Fruit fly (Drosophila melanogaster): ENCODE results near the gene Mur11Da.

The Mur11Da gene

DNA sequence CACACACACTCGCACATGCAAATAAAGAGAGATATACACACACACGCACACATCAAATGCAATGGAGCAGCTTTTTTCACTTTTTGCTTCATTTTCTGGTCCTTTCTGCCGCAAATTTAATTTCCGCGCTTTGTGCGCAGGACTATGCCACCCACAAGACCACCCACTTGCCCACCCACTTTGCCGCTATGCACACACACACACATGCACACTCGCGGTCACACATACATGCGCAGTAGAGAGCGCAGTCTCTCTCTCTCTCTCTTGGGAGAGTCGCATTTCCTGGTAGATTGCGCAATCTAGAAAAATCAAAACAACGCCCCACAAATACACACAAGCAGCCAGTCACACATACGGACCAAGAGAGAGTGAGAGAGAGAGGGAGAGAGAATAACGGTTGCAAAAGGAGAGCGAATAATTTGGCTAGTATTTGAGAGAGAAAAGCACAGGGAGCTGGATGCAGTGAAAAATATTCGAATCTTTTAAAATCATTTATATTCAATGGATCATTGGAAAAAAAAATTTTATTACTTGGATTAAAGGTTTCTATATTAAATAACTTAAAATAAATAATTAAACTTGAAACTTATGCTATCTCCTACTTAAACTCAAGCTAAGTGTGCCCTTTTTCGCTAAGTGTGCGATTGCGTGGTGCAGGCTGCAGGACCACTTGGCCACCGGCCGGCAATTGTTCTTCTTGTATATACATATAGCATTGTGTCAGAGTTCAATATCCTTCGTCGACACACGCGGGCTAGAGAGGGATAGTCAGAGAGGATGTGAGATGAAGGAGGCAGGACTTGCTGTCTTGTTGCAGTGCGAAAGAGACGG lies 42.0 kb upstream of the Mur11Da start (continued):
- TF ChIP-seq CG10669 (GFP tag; optimal IDR thresholded peaks at IDR 0.05) (peak; percentile 10), CG8632 (GFP tag; optimal IDR thresholded peaks at IDR 0.05) (peak; percentile 25), CG9139 (GFP tag; optimal IDR thresholded peaks at IDR 0.05) (no peak), dsx (GFP tag; optimal IDR thresholded peaks at IDR 0.05; ENCODE audit: poor library complexity, severe bottlenecking) (peak; percentile 14), CG6854 (GFP tag; optimal IDR thresholded peaks at IDR 0.05) (no peak), CG1621 (tag; optimal IDR thresholded peaks at IDR 0.05) (no peak), CG34406 (GFP tag; optimal IDR thresholded peaks at IDR 0.05) (no peak), Ets21C (GFP tag; optimal IDR thresholded peaks at IDR 0.05) (no peak), CG4318 (GFP tag; optimal IDR thresholded peaks at IDR 0.05) (no peak), acj6 (GFP tag; optimal IDR thresholded peaks at IDR 0.05) (peak; percentile 34), spab (GFP tag; optimal IDR thresholded peaks at IDR 0.05) (no peak), CG8319 (GFP tag; optimal IDR thresholded peaks at IDR 0.05) (no peak), CG7368 (GFP tag; optimal IDR thresholded peaks at IDR 0.05) (no peak), lz (GFP tag; optimal IDR thresholded peaks at IDR 0.05) (no peak), topi (GFP tag; optimal IDR thresholded peaks at IDR 0.05) (peak; percentile 19), svp (GFP tag) (no peak), net (GFP tag; optimal IDR thresholded peaks at IDR 0.05) (no peak), Sox102F (GFP tag; optimal IDR thresholded peaks at IDR 0.05) (no peak), Sox15 (GFP tag; optimal IDR thresholded peaks at IDR 0.05) (no peak), Lpt (GFP tag; optimal IDR thresholded peaks at IDR 0.05) (no peak), CG6276 (GFP tag; optimal IDR thresholded peaks at IDR 0.05) (no peak), achi (GFP tag; optimal IDR thresholded peaks at IDR 0.05) (peak; percentile 5)

DNA sequence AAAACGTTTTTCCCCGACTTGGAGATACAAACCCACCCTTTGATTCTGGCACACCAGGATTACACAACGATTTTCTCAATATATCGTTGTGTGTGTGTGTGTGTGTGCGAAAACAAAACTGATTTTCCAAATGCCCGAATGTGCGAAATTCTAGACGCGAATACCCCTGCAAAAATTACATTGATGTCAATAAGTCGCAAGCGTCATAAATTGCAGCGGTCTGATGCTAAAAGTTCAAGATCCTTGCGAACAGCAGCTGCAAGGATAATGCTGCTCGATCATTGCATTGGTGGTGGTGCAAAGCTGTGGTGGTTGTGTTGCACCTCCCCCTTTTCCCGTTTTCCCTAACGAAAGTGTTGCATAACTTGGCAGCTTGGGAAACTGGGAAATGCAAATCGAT lies 40.1 kb upstream of the Mur11Da start:
- no peak for TF ChIP-seq CG6276 (GFP tag; optimal IDR thresholded peaks at IDR 0.05)
- TF ChIP-seq esn (GFP tag; optimal IDR thresholded peaks at IDR 0.05), result no peak
- no peak for TF ChIP-seq CG6808 (GFP tag; optimal IDR thresholded peaks at IDR 0.05)
- TF ChIP-seq lz (GFP tag; optimal IDR thresholded peaks at IDR 0.05), result no peak
- TF ChIP-seq CG31627 (GFP tag; optimal IDR thresholded peaks at IDR 0.05), result no peak
- TF ChIP-seq vri (GFP tag; optimal IDR thresholded peaks at IDR 0.05), result no peak
- TF ChIP-seq pdm3 (GFP tag; optimal IDR thresholded peaks at IDR 0.05), result no peak
- no peak for TF ChIP-seq CG8119 (GFP tag; IDR thresholded peaks at IDR 0.05)
- no peak for TF ChIP-seq Sox15 (GFP tag; optimal IDR thresholded peaks at IDR 0.05)
- no peak for TF ChIP-seq CG6163 (GFP tag; IDR thresholded peaks at IDR 0.05)
- TF ChIP-seq dsx (GFP tag; optimal IDR thresholded peaks at IDR 0.05; ENCODE audit: poor library complexity, severe bottlenecking), result no peak
- no peak for TF ChIP-seq Ets96B (tag; optimal IDR thresholded peaks at IDR 0.05)

DNA sequence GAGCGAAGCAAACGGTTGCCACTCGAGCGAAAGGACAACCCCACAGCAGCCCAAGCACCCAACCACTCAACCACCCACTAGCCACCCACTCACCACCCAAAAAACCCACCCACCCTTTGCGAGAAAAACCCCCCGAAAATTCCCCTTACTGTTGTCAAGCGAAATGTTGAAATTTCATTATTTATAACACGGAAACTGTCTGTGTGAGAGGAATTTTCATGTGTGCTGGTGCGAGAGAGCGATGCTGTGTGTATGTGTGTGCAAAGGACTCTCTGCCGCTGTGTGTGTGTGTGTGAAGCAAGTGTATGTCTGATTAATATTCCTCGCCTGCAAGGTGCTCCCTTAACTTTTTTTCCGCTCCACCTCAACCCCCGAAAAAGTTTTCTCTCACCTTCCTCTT lies 37.9 kb upstream of the Mur11Da start:
- no peak for TF ChIP-seq eg (GFP tag; IDR thresholded peaks at IDR 0.05)
- TF ChIP-seq Hr39 (GFP tag; optimal IDR thresholded peaks at IDR 0.05), result no peak
- TF ChIP-seq fkh (GFP tag; optimal IDR thresholded peaks at IDR 0.05), result no peak
- TF ChIP-seq CG1621 (tag; optimal IDR thresholded peaks at IDR 0.05), result no peak
- no peak for TF ChIP-seq Eip75B (GFP tag; optimal IDR thresholded peaks at IDR 0.05)
- TF ChIP-seq OdsH (GFP tag; optimal IDR thresholded peaks at IDR 0.05), result no peak
- no peak for TF ChIP-seq CG6163 (GFP tag; IDR thresholded peaks at IDR 0.05)
- TF ChIP-seq CG11294 (GFP tag; IDR thresholded peaks at IDR 0.05), result no peak
- TF ChIP-seq CG34406 (GFP tag; optimal IDR thresholded peaks at IDR 0.05), result no peak
- no peak for TF ChIP-seq dsx (GFP tag; optimal IDR thresholded peaks at IDR 0.05; ENCODE audit: poor library complexity, severe bottlenecking)
- no peak for TF ChIP-seq Eip93F (GFP tag; optimal IDR thresholded peaks at IDR 0.05)
- TF ChIP-seq Gug (GFP tag; IDR thresholded peaks at IDR 0.05), result no peak
- no peak for TF ChIP-seq Lpt (GFP tag; optimal IDR thresholded peaks at IDR 0.05)
- no peak for TF ChIP-seq topi (GFP tag; optimal IDR thresholded peaks at IDR 0.05)
- no peak for TF ChIP-seq esn (GFP tag; optimal IDR thresholded peaks at IDR 0.05)
- TF ChIP-seq CG8632 (GFP tag; optimal IDR thresholded peaks at IDR 0.05), result no peak
- no peak for TF ChIP-seq CG15336 (GFP tag; IDR thresholded peaks at IDR 0.05)
- no peak for TF ChIP-seq CG11762 (GFP tag; optimal IDR thresholded peaks at IDR 0.05; ENCODE audit: insufficient read depth)
- no peak for TF ChIP-seq Eip78C (GFP tag)
- TF ChIP-seq CG9139 (GFP tag; optimal IDR thresholded peaks at IDR 0.05), result no peak

Measured in whole organism, prepupa.